Fruit fly (Drosophila melanogaster) whole organism, embryonic: ENCODE measurements around the gene mRpS18B.

Source experiments
- CG12942 ChIP-seq: fragments of 200-800 bp; sonication (Bioruptor generic); optimal IDR thresholded peaks from 3 replicates; lab custom pipeline; 2016; ENCODE audit warnings: missing biosample characterization, missing genetic modification characterization
- CG6813 ChIP-seq: fragments of 200-800 bp; sonication (Bioruptor generic); optimal IDR thresholded peaks from 2 replicates; lab custom pipeline; 2017; ENCODE audit warnings: missing biosample characterization, missing genetic modification characterization, mild to moderate bottlenecking, moderate library complexity, missing genetic modification reagents
- CG9932 ChIP-seq: fragments of 200-800 bp; sonication (Bioruptor generic); IDR thresholded peaks from 2 replicates; pipeline ENCODE4 v1.3.6; 2022; ENCODE audit warnings: missing biosample characterization, missing genetic modification characterization
- PHDP ChIP-seq: fragments of 200-800 bp; sonication (Bioruptor generic); optimal IDR thresholded peaks from 3 replicates; lab custom pipeline; 2018; ENCODE audit warnings: missing biosample characterization, mild to moderate bottlenecking, missing genetic modification characterization, moderate library complexity
- ac ChIP-seq: fragments of 200-800 bp; sonication (Bioruptor generic); optimal IDR thresholded peaks from 3 replicates; lab custom pipeline; 2017; ENCODE audit warnings: missing biosample characterization, mild to moderate bottlenecking, missing genetic modification characterization
- sd ChIP-seq: fragments of 200-800 bp; sonication (Bioruptor generic); optimal IDR thresholded peaks from 3 replicates; lab custom pipeline; 2018; ENCODE audit warnings: missing biosample characterization, mild to moderate bottlenecking, missing genetic modification characterization, moderate library complexity
- tna ChIP-seq: fragments of 200-800 bp; sonication (Bioruptor generic); IDR thresholded peaks from 2 replicates; pipeline ENCODE4 v1.3.6; 2022; ENCODE audit warnings: missing biosample characterization, missing genetic modification characterization; ENCODE audit not compliant: partially characterized antibody

- no peak for TF ChIP-seq CG12942 (GFP tag; lab: Kevin White, UChicago)
- TF ChIP-seq CG9932, result peak; percentile 53
- TF ChIP-seq CG6813 (GFP tag; lab: Kevin White, UChicago), result no peak
- peak; percentile 49 for TF ChIP-seq sd (tag; lab: Kevin White, UChicago)
- TF ChIP-seq PHDP (tag; lab: Kevin White, UChicago), result no peak
- no peak for TF ChIP-seq ac (GFP tag; lab: Kevin White, UChicago)
- no peak for TF ChIP-seq tna
Observed at dm6 chr2L:20078880-20079279, 18.2 kb downstream of the mRpS18B start.
